Worm (Caenorhabditis elegans): ENCODE measurements around the gene C13F10.7.

DNA sequence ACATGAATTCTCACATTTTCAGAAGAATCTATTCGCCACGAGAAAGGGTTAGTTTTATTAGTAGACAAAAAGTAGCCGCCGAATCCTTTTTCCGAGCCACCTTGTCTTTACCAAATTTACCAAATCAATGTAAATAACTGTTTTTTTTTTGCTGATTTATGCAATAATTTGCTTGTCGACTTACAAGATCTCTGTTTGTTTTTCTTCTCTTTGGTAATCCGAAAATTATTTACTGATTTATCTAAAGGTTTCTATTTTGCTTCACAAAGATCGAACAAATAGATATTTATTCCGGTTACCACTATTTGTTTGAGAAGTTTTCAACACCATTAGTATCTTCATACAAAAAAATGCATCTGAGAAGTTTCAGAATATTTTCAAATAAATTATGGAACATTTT lies 43.0 kb upstream of the C13F10.7 start, which contains the start of gene C13A2.7:
- TF ChIP-seq nhr-237 (tag; optimal IDR thresholded peaks at IDR 0.05) (no peak), mep-1 (tag; optimal IDR thresholded peaks at IDR 0.05) (no peak), zfp-2 (tag; optimal IDR thresholded peaks at IDR 0.05) (no peak), nhr-10 (tag; optimal IDR thresholded peaks at IDR 0.05) (no peak), dpl-1 (GFP tag; optimal IDR thresholded peaks at IDR 0.05) (no peak), ama-1 (optimal IDR thresholded peaks at IDR 0.05) (no peak), jun-1 (tag; optimal IDR thresholded peaks at IDR 0.05) (no peak), pha-4 (GFP tag; IDR thresholded peaks at IDR 0.05) (no peak), pha-4 (tag; optimal IDR thresholded peaks at IDR 0.05) (no peak), madf-9 (GFP tag; conservative IDR thresholded peaks at IDR 0.05) (no peak)

All from whole organism, L4 larva.